Worm (Caenorhabditis elegans) whole organism, midembryonic: Measurements from ENCODE around the gene ctf-4.

Experiments
- cog-1 ChIP-seq: sonication (generic microtip); optimal IDR thresholded peaks from 2 replicates; lab custom pipeline; 2016; ENCODE audit warnings: missing genetic modification characterization, missing compliant biosample characterization
- flt-1 ChIP-seq: fragments of 200-800 bp; sonication (Bioruptor generic); IDR thresholded peaks from 2 replicates; pipeline ENCODE4 v1.3.6; 2022; ENCODE audit warnings: missing genetic modification characterization, missing compliant biosample characterization
- klf-2 ChIP-seq: fragments of 200-800 bp; sonication (Bioruptor generic); conservative IDR thresholded peaks from 2 replicates; pipeline ENCODE4 v1.3.6; 2022; ENCODE audit warnings: missing genetic modification reagents, missing genetic modification characterization, missing compliant biosample characterization
- med-1 ChIP-seq: sonication (generic microtip); optimal IDR thresholded peaks from 2 replicates; lab custom pipeline; 2017; ENCODE audit warnings: missing genetic modification characterization, mild to moderate bottlenecking, missing compliant biosample characterization, antibody characterized with exemption, missing genetic modification reagents; ENCODE audit not compliant: insufficient read depth
- tab-1 ChIP-seq: fragments of 200-800 bp; sonication (Bioruptor generic); IDR thresholded peaks from 2 replicates; pipeline ENCODE4 v1.3.6; 2022; ENCODE audit warnings: missing genetic modification characterization, missing compliant biosample characterization
- ztf-23 ChIP-seq: fragments of 200-800 bp; sonication (Bioruptor generic); IDR thresholded peaks from 2 replicates; pipeline ENCODE4 v1.3.6; 2022; ENCODE audit warnings: missing genetic modification reagents, missing genetic modification characterization, missing compliant biosample characterization

DNA sequence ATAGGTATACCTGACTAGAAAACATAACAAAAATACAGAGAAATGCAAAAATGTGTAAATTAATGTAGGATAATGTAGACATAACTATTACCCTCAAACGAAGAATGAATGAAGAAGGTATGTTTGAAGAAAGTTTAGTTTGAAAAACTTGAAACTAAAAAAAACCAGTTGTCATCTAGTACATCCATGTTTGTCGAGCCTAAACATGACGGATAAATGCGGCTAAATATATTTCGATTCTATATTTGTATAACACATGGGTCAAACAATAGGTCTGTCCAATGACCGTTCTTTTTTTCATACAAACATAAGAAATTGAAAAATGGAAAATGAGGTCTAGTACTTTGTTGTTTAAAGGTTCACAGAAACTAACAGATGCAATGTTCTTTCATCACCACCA lies 4.7 kb upstream of the ctf-4 start, which contains the start of gene F17C11.22:
- TF ChIP-seq cog-1, result no peak
- TF ChIP-seq ztf-23 (GFP tag; lab: Robert Waterston, UW), result no peak
- TF ChIP-seq flt-1 (GFP tag; lab: Robert Waterston, UW), result no peak
- TF ChIP-seq med-1, result no peak
- no peak for TF ChIP-seq klf-2 (GFP tag; lab: Robert Waterston, UW)
- no peak for TF ChIP-seq tab-1 (GFP tag; lab: Robert Waterston, UW)
